Fruit fly (Drosophila melanogaster) whole organism, pupa: ENCODE results near the gene CG2983.

ENCODE experiments used
- CG10348 ChIP-seq: fragments of 200-800 bp; sonication (Bioruptor generic); IDR thresholded peaks from 2 replicates; pipeline ENCODE4 v1.3.6; 2022; ENCODE audit warnings: missing biosample characterization, missing genetic modification characterization
- CG12605 ChIP-seq: fragments of 200-800 bp; sonication (Bioruptor generic); IDR thresholded peaks from 2 replicates; pipeline ENCODE4 v1.3.6; 2022; ENCODE audit warnings: missing biosample characterization, missing genetic modification characterization
- CG13204 ChIP-seq: fragments of 200-800 bp; sonication (Bioruptor generic); optimal IDR thresholded peaks from 2 replicates; lab custom pipeline; 2018; ENCODE audit warnings: missing biosample characterization, mild to moderate bottlenecking, missing genetic modification characterization, moderate library complexity
- CG14655 ChIP-seq: fragments of 200-800 bp; sonication (Bioruptor generic); optimal IDR thresholded peaks from 3 replicates; lab custom pipeline; 2017; ENCODE audit warnings: mild to moderate bottlenecking, missing biosample characterization, missing genetic modification reagents, missing genetic modification characterization
- CG15710 ChIP-seq: fragments of 200-800 bp; sonication (Bioruptor generic); optimal IDR thresholded peaks from 2 replicates; lab custom pipeline; 2018; ENCODE audit warnings: missing biosample characterization, mild to moderate bottlenecking, missing genetic modification characterization, moderate library complexity
- CG17806 ChIP-seq: fragments of 200-800 bp; sonication (Bioruptor generic); optimal IDR thresholded peaks from 2 replicates; lab custom pipeline; 2018; ENCODE audit warnings: missing biosample characterization, mild to moderate bottlenecking, missing genetic modification characterization, moderate library complexity
- CG32121 ChIP-seq: fragments of 200-800 bp; sonication (Bioruptor generic); IDR thresholded peaks from 2 replicates; pipeline ENCODE4 v1.3.6; 2022; ENCODE audit warnings: missing biosample characterization, missing genetic modification characterization
- CG34367 ChIP-seq: fragments of 200-800 bp; sonication (Bioruptor generic); optimal IDR thresholded peaks from 2 replicates; lab custom pipeline; 2018; ENCODE audit warnings: missing biosample characterization, mild to moderate bottlenecking, missing genetic modification characterization
- CG4496 ChIP-seq: fragments of 200-800 bp; sonication (Bioruptor generic); IDR thresholded peaks from 3 replicates; pipeline ENCODE4 v1.3.6; 2022; ENCODE audit warnings: missing biosample characterization, missing genetic modification characterization
- CG8159 ChIP-seq: fragments of 200-800 bp; sonication (Bioruptor generic); optimal IDR thresholded peaks from 3 replicates; lab custom pipeline; 2018; ENCODE audit warnings: missing biosample characterization, mild to moderate bottlenecking, missing genetic modification characterization, moderate library complexity
- CG8301 ChIP-seq: fragments of 200-800 bp; sonication (Bioruptor generic); optimal IDR thresholded peaks from 2 replicates; lab custom pipeline; 2018; ENCODE audit warnings: missing biosample characterization, mild to moderate bottlenecking, missing genetic modification characterization
- CG9948 ChIP-seq: fragments of 200-800 bp; sonication (Bioruptor generic); optimal IDR thresholded peaks from 2 replicates; lab custom pipeline; 2018; ENCODE audit warnings: missing biosample characterization, mild to moderate bottlenecking, missing genetic modification characterization, moderate library complexity
- D1 ChIP-seq: fragments of 200-800 bp; sonication (Bioruptor generic); optimal IDR thresholded peaks from 2 replicates; lab custom pipeline; 2018; ENCODE audit warnings: missing biosample characterization, mild to moderate bottlenecking, missing genetic modification characterization, moderate library complexity
- EcR ChIP-seq: fragments of 200-800 bp; sonication (Bioruptor generic); optimal IDR thresholded peaks from 3 replicates; lab custom pipeline; 2019; ENCODE audit warnings: missing biosample characterization, missing genetic modification characterization, mild to moderate bottlenecking, moderate library complexity, missing genetic modification reagents
- Ets98B ChIP-seq: fragments of 200-800 bp; sonication (Bioruptor generic); IDR thresholded peaks from 2 replicates; pipeline ENCODE4 v1.3.6; 2022; ENCODE audit warnings: missing biosample characterization, missing genetic modification characterization
- Pif1A ChIP-seq: fragments of 200-800 bp; sonication (Bioruptor generic); optimal IDR thresholded peaks from 3 replicates; lab custom pipeline; 2016; ENCODE audit warnings: missing biosample characterization, missing genetic modification characterization
- Pif1B ChIP-seq: fragments of 200-800 bp; sonication (Bioruptor generic); optimal IDR thresholded peaks from 3 replicates; lab custom pipeline; 2016; ENCODE audit warnings: missing biosample characterization, missing genetic modification characterization
- Snoo ChIP-seq: fragments of 200-800 bp; sonication (Bioruptor generic); optimal IDR thresholded peaks from 3 replicates; lab custom pipeline; 2017; ENCODE audit warnings: missing biosample characterization, mild to moderate bottlenecking, missing genetic modification characterization, inconsistent platforms
- fd96Ca ChIP-seq: fragments of 200-800 bp; sonication (Bioruptor generic); IDR thresholded peaks from 3 replicates; pipeline ENCODE4 v1.3.6; 2022; ENCODE audit warnings: missing biosample characterization, missing genetic modification characterization
- gl ChIP-seq: fragments of 200-800 bp; sonication (Bioruptor generic); optimal IDR thresholded peaks from 2 replicates; lab custom pipeline; 2018; ENCODE audit warnings: missing biosample characterization, mild to moderate bottlenecking, missing genetic modification characterization
- rn ChIP-seq: fragments of 200-800 bp; sonication (Bioruptor generic); IDR thresholded peaks from 2 replicates; pipeline ENCODE4 v1.3.6; 2022; ENCODE audit warnings: missing biosample characterization, missing genetic modification characterization

The CG2983 gene

dm6 chr2L:2885503-2886225 is 38.2 kb downstream of the CG2983 start, which contains the start of the genes NTPase and lilli:
Gene NTPase, minus strand, starts transcription at chr2L:2885850.
Gene lilli, plus strand, starts transcription at chr2L:2885929.
- peak; percentile 73; the same call in 2 of the 3 replicates for TF ChIP-seq CG4496 (GFP tag; lab: Robert Waterston, UW)
- TF ChIP-seq CG9948 (tag; lab: Kevin White, UChicago): no peak
- TF ChIP-seq Ets98B: peak; percentile 25; the same call in 1 of the 2 replicates
- no peak for TF ChIP-seq Snoo (tag; lab: Kevin White, UChicago)
- TF ChIP-seq CG13204 (GFP tag; lab: Kevin White, UChicago): no peak
- TF ChIP-seq Pif1B: peak; percentile 28
- TF ChIP-seq D1 (tag; lab: Kevin White, UChicago): no peak
- TF ChIP-seq CG15710 (tag; lab: Kevin White, UChicago): no peak
- TF ChIP-seq CG10348: no peak
- TF ChIP-seq CG32121 (GFP tag; lab: Robert Waterston, UW): no peak
- peak; percentile 5 for TF ChIP-seq CG8159 (tag; lab: Kevin White, UChicago)
- TF ChIP-seq fd96Ca: peak; percentile 75; the same call in 2 of the 3 replicates
- no peak for TF ChIP-seq gl (tag; lab: Kevin White, UChicago)
- TF ChIP-seq CG34367 (tag; lab: Kevin White, UChicago): no peak
- peak; percentile 38 for TF ChIP-seq CG14655 (GFP tag; lab: Kevin White, UChicago)
- TF ChIP-seq rn (GFP tag; lab: Robert Waterston, UW): no peak
- peak; percentile 53 for TF ChIP-seq Pif1A (GFP tag; lab: Kevin White, UChicago)
- no peak for TF ChIP-seq CG8301
- no peak for TF ChIP-seq CG17806 (tag; lab: Kevin White, UChicago)
- TF ChIP-seq EcR: peak; percentile 17
- peak; percentile 7; the same call in 1 of the 2 replicates for TF ChIP-seq CG12605 (GFP tag; lab: Robert Waterston, UW)
- TF ChIP-seq, all 21 proteins: peak for 9

- no peak for TF ChIP-seq CG8159 (tag; lab: Kevin White, UChicago)
- no peak for TF ChIP-seq CG4496 (GFP tag; lab: Robert Waterston, UW)
- TF ChIP-seq CG13204 (GFP tag; lab: Kevin White, UChicago): no peak
- no peak for TF ChIP-seq gl (tag; lab: Kevin White, UChicago)
- no peak for TF ChIP-seq Snoo (tag; lab: Kevin White, UChicago)
- TF ChIP-seq Pif1A (GFP tag; lab: Kevin White, UChicago): no peak
- TF ChIP-seq CG34367 (tag; lab: Kevin White, UChicago): no peak
- TF ChIP-seq CG8301: no peak
- TF ChIP-seq D1 (tag; lab: Kevin White, UChicago): no peak
Measured at dm6 chr2L:2886226-2886569, 38.8 kb downstream of the CG2983 start.

DNA sequence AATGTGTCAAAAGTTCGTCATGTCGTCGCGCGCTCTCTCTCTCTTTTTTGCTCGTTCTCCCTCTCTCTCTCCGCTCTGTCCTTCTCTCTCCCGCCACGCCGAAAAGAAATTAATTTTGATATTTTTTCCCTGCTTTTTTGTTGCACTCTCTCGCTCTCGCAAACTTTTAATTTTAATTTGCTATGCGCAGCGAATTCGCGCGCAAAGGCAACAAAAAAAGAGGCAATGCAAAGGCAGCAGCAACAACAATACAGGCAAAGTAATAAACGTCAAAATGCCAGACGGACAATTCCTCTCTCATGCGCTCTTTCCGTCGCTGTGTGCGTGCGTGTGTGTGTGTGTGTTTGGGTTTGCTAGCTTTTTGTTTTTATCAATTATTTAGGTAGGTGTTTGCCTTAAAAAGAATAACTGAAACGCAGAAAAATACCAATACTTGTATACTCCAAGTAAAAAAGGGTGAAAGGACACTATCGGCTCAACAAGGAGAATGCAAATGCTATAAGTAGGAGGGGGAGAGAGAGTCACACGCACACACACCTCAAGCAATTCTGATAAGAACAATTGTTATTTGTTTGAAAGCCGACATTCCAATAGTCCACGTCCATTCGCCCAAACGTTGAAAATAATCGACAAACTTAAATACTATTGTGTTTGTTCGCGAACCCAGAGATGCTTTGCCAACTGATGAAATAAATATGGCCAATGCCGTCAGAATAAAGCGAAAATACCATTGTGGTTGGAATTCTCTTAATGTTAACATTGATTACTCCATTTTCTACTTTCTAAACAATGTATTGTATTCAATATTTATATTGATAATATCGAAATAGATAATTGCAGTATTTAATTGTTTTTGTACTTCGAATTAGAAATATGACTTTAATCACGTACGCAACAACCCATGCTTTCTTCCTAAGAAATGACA is 39.4 kb downstream of the CG2983 start:
- peak; percentile 78 for TF ChIP-seq CG12605 (GFP tag; lab: Robert Waterston, UW)
- no peak for TF ChIP-seq CG8301
- TF ChIP-seq rn (GFP tag; lab: Robert Waterston, UW): no peak
- TF ChIP-seq fd96Ca: peak; percentile 51; the same call in 2 of the 3 replicates
- no peak for TF ChIP-seq CG9948 (tag; lab: Kevin White, UChicago)
- TF ChIP-seq gl (tag; lab: Kevin White, UChicago): peak; percentile 57
- peak; percentile 46 for TF ChIP-seq CG13204 (GFP tag; lab: Kevin White, UChicago)
- TF ChIP-seq CG4496 (GFP tag; lab: Robert Waterston, UW): peak; percentile 59; the same call in 2 of the 3 replicates
- TF ChIP-seq EcR: peak; percentile 9
- TF ChIP-seq CG15710 (tag; lab: Kevin White, UChicago): peak; percentile 14
- peak; percentile 37 for TF ChIP-seq CG8159 (tag; lab: Kevin White, UChicago)
- peak; percentile 65; the same call in 1 of the 2 replicates for TF ChIP-seq Ets98B
- TF ChIP-seq CG32121 (GFP tag; lab: Robert Waterston, UW): peak; percentile 32; the same call in 1 of the 2 replicates
- peak; percentile 4 for TF ChIP-seq D1 (tag; lab: Kevin White, UChicago)
- TF ChIP-seq Snoo (tag; lab: Kevin White, UChicago): no peak
- TF ChIP-seq Pif1B: peak; percentile 17
- TF ChIP-seq CG17806 (tag; lab: Kevin White, UChicago): no peak
- TF ChIP-seq CG14655 (GFP tag; lab: Kevin White, UChicago): peak; percentile 23
- TF ChIP-seq, all 21 proteins: peak for 13

- TF ChIP-seq D1 (tag; lab: Kevin White, UChicago) (peak; percentile 49), CG10348 (no peak), fd96Ca (no peak), CG12605 (GFP tag; lab: Robert Waterston, UW) (0 out of 2 replicates have a peak, but pooled peaks have one; percentile 6), CG14655 (GFP tag; lab: Kevin White, UChicago) (peak; percentile 4), CG32121 (GFP tag; lab: Robert Waterston, UW) (0 out of 2 replicates have a peak, but pooled peaks have one; percentile 8), CG4496 (GFP tag; lab: Robert Waterston, UW) (0 out of 3 replicates have a peak, but pooled peaks have one; percentile 13), CG13204 (GFP tag; lab: Kevin White, UChicago) (no peak), Pif1B (peak; percentile 6)
Measured at dm6 chr2L:2887760-2888600, 40.5 kb downstream of the CG2983 start.
